Fruit fly (Drosophila melanogaster): ENCODE results near the gene CD98hc.
A peak's percentile ranks its signal among the peaks of the same experiment; 100 is the strongest.

Gene CD98hc

DNA sequence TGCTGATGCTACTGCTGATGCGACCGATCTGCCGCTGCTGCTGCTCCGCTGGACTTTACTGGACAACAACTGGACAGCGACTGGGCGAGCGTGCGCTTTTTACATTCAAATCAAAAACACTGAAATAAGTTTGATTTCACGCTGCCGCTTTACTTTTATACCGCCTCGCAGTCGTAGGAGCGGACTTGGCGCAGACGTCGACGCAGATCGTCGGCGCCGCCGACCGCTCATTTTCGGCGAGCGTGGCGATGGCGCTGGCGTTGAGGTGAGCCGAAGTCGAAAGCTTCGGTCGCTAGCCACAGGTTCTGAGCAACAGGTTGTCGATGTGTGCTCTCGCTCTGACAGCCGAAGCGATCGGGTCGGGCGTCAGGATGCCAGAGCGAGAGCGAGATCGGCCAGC, 17.5 kb upstream of the CD98hc start, which contains the start of gene Elovl7:
Gene Elovl7 (minus strand): TSS at position 131 of the 400 bp plus-strand sequence.
- no peak for TF ChIP-seq Ets21C (GFP tag; optimal IDR thresholded peaks at IDR 0.05)
- peak; percentile 28 for TF ChIP-seq Eip78C (GFP tag)
- peak; percentile 76 for TF ChIP-seq CG6854 (GFP tag; optimal IDR thresholded peaks at IDR 0.05)

DNA sequence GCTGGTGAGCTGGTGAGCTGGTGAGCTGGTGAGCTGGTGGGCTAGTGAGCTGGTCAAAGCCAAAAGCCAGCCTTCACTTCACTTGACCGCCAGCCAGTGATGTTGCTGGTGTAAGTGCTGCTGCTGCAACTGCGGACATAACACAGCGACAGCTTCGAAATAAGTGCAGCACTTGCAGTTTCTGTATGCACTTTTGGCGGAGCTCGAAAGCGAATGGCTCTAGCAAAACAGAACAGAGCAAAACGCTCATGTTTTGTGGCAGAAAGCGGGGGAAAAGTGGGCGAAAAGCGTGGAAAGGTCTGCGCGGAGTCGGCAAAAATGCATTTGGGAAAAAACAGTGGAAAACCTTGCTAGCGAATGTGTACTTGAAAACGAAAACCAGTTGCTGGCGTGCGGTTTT, 16.4 kb upstream of the CD98hc start:
- no peak for TF ChIP-seq CG8632 (GFP tag; optimal IDR thresholded peaks at IDR 0.05)
- TF ChIP-seq Gug (GFP tag; IDR thresholded peaks at IDR 0.05): no peak
- TF ChIP-seq Ets21C (GFP tag; optimal IDR thresholded peaks at IDR 0.05): no peak
- TF ChIP-seq Eip78C (GFP tag): peak; percentile 44

DNA sequence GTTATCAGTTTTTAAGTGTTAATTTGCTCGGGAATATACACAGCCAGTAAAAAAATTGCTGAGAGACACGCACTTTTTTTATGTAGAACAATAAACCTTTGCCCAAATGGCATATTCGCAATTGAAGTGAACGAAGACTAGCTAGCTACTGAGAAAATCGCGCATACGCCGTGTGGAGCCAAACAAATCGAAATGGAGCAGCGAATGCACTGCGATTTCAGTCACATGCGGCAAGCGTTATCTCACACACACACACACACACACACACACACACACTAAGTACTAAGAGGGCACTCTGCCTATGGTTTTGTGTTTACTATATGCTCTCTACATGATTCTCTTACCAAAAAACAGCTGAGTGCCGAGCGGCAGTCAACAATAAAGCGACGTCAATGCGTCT, 15.3 kb upstream of the CD98hc start:
- TF ChIP-seq Gug (GFP tag; IDR thresholded peaks at IDR 0.05): no peak
- no peak for TF ChIP-seq CG11902 (GFP tag; optimal IDR thresholded peaks at IDR 0.05)
- no peak for TF ChIP-seq CG6163 (GFP tag; IDR thresholded peaks at IDR 0.05)
- no peak for TF ChIP-seq CG3032 (tag; optimal IDR thresholded peaks at IDR 0.05)
- TF ChIP-seq achi (GFP tag; optimal IDR thresholded peaks at IDR 0.05): no peak

DNA sequence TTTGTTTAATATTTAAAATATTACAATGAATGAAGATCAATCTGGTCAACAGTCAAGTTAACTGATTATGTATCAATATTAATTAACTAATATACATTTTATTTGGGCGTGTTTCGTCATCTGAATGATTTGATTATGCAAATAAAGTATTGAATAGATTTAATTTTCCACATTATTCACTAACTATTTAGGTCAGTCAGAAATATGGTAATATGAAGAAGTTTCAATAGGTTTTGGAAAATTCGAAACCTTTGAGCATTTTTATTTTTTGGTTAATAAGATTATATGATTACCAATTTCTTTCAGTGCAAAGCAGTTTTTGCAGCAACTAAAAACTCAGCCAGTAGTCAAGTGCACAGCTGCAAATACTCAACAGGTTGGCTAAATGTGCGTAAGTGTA, 13.9 kb upstream of the CD98hc start:
- TF ChIP-seq Ets96B (tag; optimal IDR thresholded peaks at IDR 0.05): no peak
- TF ChIP-seq CG6276 (GFP tag; optimal IDR thresholded peaks at IDR 0.05): peak; percentile 67
- no peak for TF ChIP-seq CG3032 (tag; optimal IDR thresholded peaks at IDR 0.05)
- 0 out of 3 replicates have a peak, but pooled peaks have one; percentile 24 for TF ChIP-seq CG6163 (GFP tag; IDR thresholded peaks at IDR 0.05)
- peak; percentile 55; the same call in 1 of the 2 replicates for TF ChIP-seq CG15336 (GFP tag; IDR thresholded peaks at IDR 0.05)
- peak; percentile 24 for TF ChIP-seq achi (GFP tag; optimal IDR thresholded peaks at IDR 0.05)
- TF ChIP-seq CG7368 (GFP tag; optimal IDR thresholded peaks at IDR 0.05): no peak
- peak; percentile 16 for TF ChIP-seq CG11762 (GFP tag; optimal IDR thresholded peaks at IDR 0.05; ENCODE audit: insufficient read depth)
- no peak for TF ChIP-seq spab (GFP tag; optimal IDR thresholded peaks at IDR 0.05)
- no peak for TF ChIP-seq Ets21C (GFP tag; optimal IDR thresholded peaks at IDR 0.05)
- peak; percentile 30 for TF ChIP-seq OdsH (GFP tag; optimal IDR thresholded peaks at IDR 0.05)
- no peak for TF ChIP-seq Met (GFP tag; optimal IDR thresholded peaks at IDR 0.05)
- TF ChIP-seq Lpt (GFP tag; optimal IDR thresholded peaks at IDR 0.05): no peak
- peak; percentile 70 for TF ChIP-seq eg (GFP tag; IDR thresholded peaks at IDR 0.05)
- TF ChIP-seq CG34406 (GFP tag; optimal IDR thresholded peaks at IDR 0.05): no peak
- TF ChIP-seq CG4318 (GFP tag; optimal IDR thresholded peaks at IDR 0.05): peak; percentile 68
- peak; percentile 82 for TF ChIP-seq CG32006 (GFP tag; optimal IDR thresholded peaks at IDR 0.05)
- no peak for TF ChIP-seq Sox102F (GFP tag; optimal IDR thresholded peaks at IDR 0.05)
- TF ChIP-seq CG3919 (GFP tag; optimal IDR thresholded peaks at IDR 0.05): peak; percentile 4
- TF ChIP-seq CG8119 (GFP tag; IDR thresholded peaks at IDR 0.05): peak; percentile 33; the same call in 2 of the 3 replicates
- TF ChIP-seq Eip78C (GFP tag): peak; percentile 75
- peak; percentile 47 for TF ChIP-seq net (GFP tag; optimal IDR thresholded peaks at IDR 0.05)
- peak in 1 of 2 experiments; percentile 35 for TF ChIP-seq salr (GFP tag; optimal IDR thresholded peaks at IDR 0.05)
- no peak for TF ChIP-seq Hr39 (GFP tag; optimal IDR thresholded peaks at IDR 0.05)
- peak; percentile 54 for TF ChIP-seq Hr4 (GFP tag; optimal IDR thresholded peaks at IDR 0.05)

DNA sequence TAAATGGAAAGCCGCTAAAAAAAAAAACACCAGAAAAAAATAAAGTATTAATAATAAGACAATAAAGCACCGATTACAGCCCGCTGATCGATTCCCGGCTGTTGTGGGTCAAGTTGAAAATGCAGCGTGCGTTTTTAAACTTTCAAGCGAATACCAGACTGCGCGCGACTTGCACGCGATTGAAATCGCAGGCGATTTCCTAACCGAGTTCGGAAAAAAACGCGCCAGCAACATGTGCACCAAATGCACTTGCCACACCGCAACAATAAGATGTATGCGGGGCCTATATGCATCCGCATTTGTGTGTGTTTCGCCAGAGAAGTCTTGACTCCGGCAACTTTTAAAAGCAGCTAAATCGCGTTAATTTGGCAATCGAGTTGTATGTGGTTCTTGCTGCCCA, 13.2 kb upstream of the CD98hc start:
- TF ChIP-seq CG10631 (GFP tag; optimal IDR thresholded peaks at IDR 0.05) (no peak), Ets96B (tag; optimal IDR thresholded peaks at IDR 0.05) (no peak), fkh (GFP tag; optimal IDR thresholded peaks at IDR 0.05) (no peak), CG4318 (GFP tag; optimal IDR thresholded peaks at IDR 0.05) (no peak), Gug (GFP tag; IDR thresholded peaks at IDR 0.05) (no peak), eg (GFP tag; IDR thresholded peaks at IDR 0.05) (peak; percentile 38; the same call in 1 of the 3 replicates), CG8119 (GFP tag; IDR thresholded peaks at IDR 0.05) (0 out of 3 replicates have a peak, but pooled peaks have one; percentile 20), Hr38 (GFP tag; optimal IDR thresholded peaks at IDR 0.05) (no peak)
